Worm (Caenorhabditis elegans) whole organism, mixed stage, embryonic: ENCODE data around the gene adk-1.

Experiments used
- bed-3 ChIP-seq: fragments of 200-800 bp; sonication (Bioruptor generic); optimal IDR thresholded peaks from 3 replicates; lab custom pipeline; 2018; ENCODE audit warnings: mild to moderate bottlenecking, missing genetic modification characterization, moderate library complexity, missing compliant biosample characterization
- ceh-39 ChIP-seq: fragments of 150-350 bp; optimal IDR thresholded peaks from 2 replicates; lab custom pipeline; 2014; ENCODE audit warnings: missing biosample characterization, missing genetic modification characterization
- ces-1 ChIP-seq: fragments of 150-350 bp; optimal IDR thresholded peaks from 2 replicates; lab custom pipeline; 2014; ENCODE audit warnings: missing biosample characterization, missing genetic modification reagents, missing genetic modification characterization
- ham-2 ChIP-seq: fragments of 200-800 bp; sonication (Bioruptor generic); optimal IDR thresholded peaks from 2 replicates; lab custom pipeline; 2018; ENCODE audit warnings: mild to moderate bottlenecking, missing genetic modification characterization, missing compliant biosample characterization
- lsy-2 ChIP-seq: fragments of 150-350 bp; optimal IDR thresholded peaks from 2 replicates; lab custom pipeline; 2014; ENCODE audit warnings: missing biosample characterization, missing genetic modification characterization
- mep-1 ChIP-seq: fragments of 150-350 bp; optimal IDR thresholded peaks from 2 replicates; lab custom pipeline; 2017; ENCODE audit warnings: missing biosample characterization, missing genetic modification reagents, missing genetic modification characterization, inconsistent platforms
- mls-2 ChIP-seq: sonication (generic microtip); optimal IDR thresholded peaks from 2 replicates; lab custom pipeline; 2016; ENCODE audit warnings: mild to moderate bottlenecking, missing genetic modification characterization, moderate library complexity, missing compliant biosample characterization
- nhr-76 ChIP-seq: sonication (generic microtip); optimal IDR thresholded peaks from 2 replicates; lab custom pipeline; 2017; ENCODE audit warnings: missing biosample characterization, missing genetic modification characterization
- pha-4 ChIP-seq: fragments of 150-350 bp; optimal IDR thresholded peaks from 2 replicates; lab custom pipeline; 2018; ENCODE audit warnings: missing biosample characterization, missing genetic modification reagents, missing genetic modification characterization
- snpc-4 ChIP-seq: fragments of 150-350 bp; optimal IDR thresholded peaks from 2 replicates; lab custom pipeline; 2014; ENCODE audit warnings: missing biosample characterization, missing genetic modification characterization
- unc-39 ChIP-seq: fragments of 150-350 bp; optimal IDR thresholded peaks from 2 replicates; lab custom pipeline; 2014; ENCODE audit warnings: missing biosample characterization, missing genetic modification characterization
- ztf-11 ChIP-seq: fragments of 150-350 bp; optimal IDR thresholded peaks from 2 replicates; lab custom pipeline; 2014; ENCODE audit warnings: missing biosample characterization, missing genetic modification characterization

- no peak for TF ChIP-seq ztf-11
- no peak for TF ChIP-seq ces-1 (GFP tag; lab: Kevin White, UChicago)
- no peak for TF ChIP-seq pha-4
- TF ChIP-seq bed-3 (GFP tag; lab: Kevin White, UChicago), result no peak
- no peak for TF ChIP-seq unc-39
- no peak for TF ChIP-seq ham-2 (GFP tag; lab: Kevin White, UChicago)
- TF ChIP-seq snpc-4 (tag; lab: Kevin White, UChicago), result no peak
- no peak for TF ChIP-seq ceh-39
- TF ChIP-seq nhr-76 (tag; lab: Kevin White, UChicago), result no peak
- TF ChIP-seq mls-2, result no peak
- no peak for TF ChIP-seq mep-1 (tag; lab: Kevin White, UChicago)
- no peak for TF ChIP-seq lsy-2 (tag; lab: Kevin White, UChicago)
Measured at ce11 chrIV:11176967-11177366, 33.7 kb downstream of the adk-1 start, which contains the start of gene rap-3.
